Fruit fly (Drosophila melanogaster): Measurements from ENCODE around the gene Pomp.
A peak's percentile ranks its signal among the peaks of the same experiment; 100 is the strongest.

Gene Pomp

dm6 chr2L:20823196-20824105 is 36.0 kb downstream of the Pomp start (continued):
- no peak for TF ChIP-seq CG8290 (GFP tag; optimal IDR thresholded peaks at IDR 0.05)
- peak in 1 of 2 experiments; percentile 53 for TF ChIP-seq CG8290 (tag; optimal IDR thresholded peaks at IDR 0.05)
- 0 out of 2 replicates have a peak, but pooled peaks have one; percentile 38 for TF ChIP-seq chm (GFP tag; IDR thresholded peaks at IDR 0.05)
- no peak for TF ChIP-seq HHEX (GFP tag; optimal IDR thresholded peaks at IDR 0.05)
- no peak for TF ChIP-seq CG9727 (GFP tag; optimal IDR thresholded peaks at IDR 0.05)
- TF ChIP-seq Lpt (GFP tag; optimal IDR thresholded peaks at IDR 0.05), result no peak
- TF ChIP-seq NC2β (GFP tag; optimal IDR thresholded peaks at IDR 0.05), result no peak
- TF ChIP-seq crp (GFP tag; optimal IDR thresholded peaks at IDR 0.05), result no peak
- TF ChIP-seq CG30403 (GFP tag; optimal IDR thresholded peaks at IDR 0.05), result peak; percentile 42
- TF ChIP-seq CG16815 (GFP tag; optimal IDR thresholded peaks at IDR 0.05), result no peak
- no peak for TF ChIP-seq Poxn (GFP tag; IDR thresholded peaks at IDR 0.05)
- peak; percentile 12 for TF ChIP-seq Sry-δ (GFP tag; optimal IDR thresholded peaks at IDR 0.05)
- TF ChIP-seq hbn (GFP tag; IDR thresholded peaks at IDR 0.05; ENCODE audit: partially characterized antibody), result peak; percentile 36; the same call in 1 of the 2 replicates
- TF ChIP-seq crol (GFP tag; IDR thresholded peaks at IDR 0.05), result 0 out of 2 replicates have a peak, but pooled peaks have one; percentile 52
- TF ChIP-seq phol (tag; optimal IDR thresholded peaks at IDR 0.05), result peak; percentile 24
- no peak for TF ChIP-seq Ets97D (GFP tag; optimal IDR thresholded peaks at IDR 0.05)
- TF ChIP-seq dpn (GFP tag; optimal IDR thresholded peaks at IDR 0.05), result peak in 1 of 2 experiments; percentile 15
- TF ChIP-seq CoRest (tag; optimal IDR thresholded peaks at IDR 0.05), result peak; percentile 41
- no peak for TF ChIP-seq pan (optimal IDR thresholded peaks at IDR 0.05)
- TF ChIP-seq pan (GFP tag; optimal IDR thresholded peaks at IDR 0.05 in 1 of 2, IDR thresholded peaks at IDR 0.05 in 1 of 2), result no peak
- TF ChIP-seq ap (GFP tag; IDR thresholded peaks at IDR 0.05), result no peak
- TF ChIP-seq D19A (tag; optimal IDR thresholded peaks at IDR 0.05), result no peak
- peak; percentile 49; the same call in 2 of the 4 replicates for TF ChIP-seq Dll (GFP tag; IDR thresholded peaks at IDR 0.05; ENCODE audit: partially characterized antibody)
- peak; percentile 58 for TF ChIP-seq mirr (GFP tag; optimal IDR thresholded peaks at IDR 0.05)
- TF ChIP-seq CG7987 (GFP tag; optimal IDR thresholded peaks at IDR 0.05), result peak; percentile 16
- no peak for TF ChIP-seq dimm (GFP tag; IDR thresholded peaks at IDR 0.05)
- TF ChIP-seq CG17186 (GFP tag; optimal IDR thresholded peaks at IDR 0.05), result no peak
- peak; percentile 0 for TF ChIP-seq CG10979 (tag; optimal IDR thresholded peaks at IDR 0.05)
- TF ChIP-seq Kr (GFP tag; optimal IDR thresholded peaks at IDR 0.05), result no peak
- TF ChIP-seq kay (GFP tag; optimal IDR thresholded peaks at IDR 0.05), result no peak
- peak; percentile 33; the same call in 1 of the 2 replicates for TF ChIP-seq H2.0 (GFP tag; IDR thresholded peaks at IDR 0.05)
- no peak for TF ChIP-seq Dip2 (GFP tag; IDR thresholded peaks at IDR 0.05)
- peak; percentile 20 for TF ChIP-seq ewg (GFP tag; optimal IDR thresholded peaks at IDR 0.05)
- peak in 1 of 3 experiments; percentile 73 for TF ChIP-seq Stat92E (GFP tag; optimal IDR thresholded peaks at IDR 0.05)
- peak; percentile 63; the same call in 1 of the 3 replicates for TF ChIP-seq z (GFP tag; IDR thresholded peaks at IDR 0.05)
- peak; percentile 16 for TF ChIP-seq Dad (GFP tag; optimal IDR thresholded peaks at IDR 0.05)
- no peak for TF ChIP-seq Taf1 (GFP tag; IDR thresholded peaks at IDR 0.05)
- TF ChIP-seq scrt (GFP tag; optimal IDR thresholded peaks at IDR 0.05), result no peak
- TF ChIP-seq gsb (GFP tag; IDR thresholded peaks at IDR 0.05), result no peak
- peak; percentile 48 for TF ChIP-seq Ets65A (GFP tag)
- TF ChIP-seq Bdp1 (GFP tag; optimal IDR thresholded peaks at IDR 0.05), result no peak
- TF ChIP-seq Trl (optimal IDR thresholded peaks at IDR 0.05), result no peak
- TF ChIP-seq Trl (GFP tag; optimal IDR thresholded peaks at IDR 0.05), result no peak
- TF ChIP-seq Ssrp (tag; optimal IDR thresholded peaks at IDR 0.05), result peak; percentile 41
- TF ChIP-seq unpg (GFP tag; optimal IDR thresholded peaks at IDR 0.05), result no peak
- TF ChIP-seq tll (GFP tag; optimal IDR thresholded peaks at IDR 0.05), result no peak
- peak; percentile 96 for TF ChIP-seq sd (tag; optimal IDR thresholded peaks at IDR 0.05)
- no peak for TF ChIP-seq CG1603 (tag; optimal IDR thresholded peaks at IDR 0.05)
- TF ChIP-seq CG16813 (GFP tag; IDR thresholded peaks at IDR 0.05; ENCODE audit: partially characterized antibody), result 0 out of 3 replicates have a peak, but pooled peaks have one; percentile 33
